Fruit fly (Drosophila melanogaster) whole organism, embryonic: Measurements from ENCODE around the gene SP555.

Experiments used
- Atf6 ChIP-seq: fragments of 200-800 bp; sonication (Bioruptor generic); IDR thresholded peaks from 2 replicates; pipeline ENCODE4 v1.3.6; 2022; ENCODE audit warnings: missing biosample characterization, missing genetic modification characterization
- Awh ChIP-seq: fragments of 200-800 bp; sonication (Bioruptor generic); IDR thresholded peaks from 2 replicates; pipeline ENCODE4, ENCODE4 v1.3.6; 2022; ENCODE audit warnings: missing biosample characterization, missing genetic modification characterization
- Bteb2 ChIP-seq: fragments of 200-800 bp; sonication (Bioruptor generic); optimal IDR thresholded peaks from 2 replicates; lab custom pipeline; 2016; ENCODE audit warnings: missing biosample characterization, missing genetic modification characterization
- CG10321 ChIP-seq: fragments of 200-800 bp; sonication (Bioruptor generic); IDR thresholded peaks from 2 replicates; pipeline ENCODE4 v1.3.6; 2022; ENCODE audit warnings: missing biosample characterization, missing genetic modification characterization
- CG10366 ChIP-seq: fragments of 200-800 bp; sonication (Bioruptor generic); IDR thresholded peaks from 2 replicates; pipeline ENCODE4 v1.3.6; 2022; ENCODE audit warnings: missing biosample characterization, missing genetic modification characterization
- CG10543 ChIP-seq: fragments of 200-800 bp; sonication (Bioruptor generic); optimal IDR thresholded peaks from 3 replicates; lab custom pipeline; 2017; ENCODE audit warnings: missing biosample characterization, mild to moderate bottlenecking, missing genetic modification characterization, moderate library complexity
- CG12219 ChIP-seq: fragments of 200-800 bp; sonication (Bioruptor generic); optimal IDR thresholded peaks from 3 replicates; lab custom pipeline; 2018; ENCODE audit warnings: missing biosample characterization, mild to moderate bottlenecking, missing genetic modification characterization
- CG12744 ChIP-seq: fragments of 200-800 bp; sonication (Bioruptor generic); optimal IDR thresholded peaks from 2 replicates; lab custom pipeline; 2016; ENCODE audit warnings: missing biosample characterization, missing genetic modification characterization
- CG13296 ChIP-seq: fragments of 200-800 bp; sonication (Bioruptor generic); optimal IDR thresholded peaks from 3 replicates; lab custom pipeline; 2018; ENCODE audit warnings: missing biosample characterization, mild to moderate bottlenecking, missing genetic modification characterization
- CG17385 ChIP-seq: fragments of 200-800 bp; sonication (Bioruptor generic); optimal IDR thresholded peaks from 3 replicates; lab custom pipeline; 2018; ENCODE audit warnings: missing biosample characterization, mild to moderate bottlenecking, missing genetic modification characterization
- CG2202 ChIP-seq: fragments of 200-800 bp; sonication (Bioruptor generic); optimal IDR thresholded peaks from 2 replicates; lab custom pipeline; 2018; ENCODE audit warnings: missing biosample characterization, mild to moderate bottlenecking, missing genetic modification characterization
- CG3726 ChIP-seq: fragments of 200-800 bp; sonication (Bioruptor generic); IDR thresholded peaks from 3 replicates; pipeline ENCODE4, ENCODE4 v1.3.6; 2022; ENCODE audit warnings: missing biosample characterization, missing genetic modification characterization
- CG4328 ChIP-seq: fragments of 200-800 bp; sonication (Bioruptor generic); optimal IDR thresholded peaks from 3 replicates; lab custom pipeline; 2017; ENCODE audit warnings: missing biosample characterization, missing genetic modification reagents, missing genetic modification characterization
- CG7963 ChIP-seq: fragments of 200-800 bp; sonication (Bioruptor generic); IDR thresholded peaks from 3 replicates; pipeline ENCODE4 v1.3.6; 2022; ENCODE audit warnings: missing biosample characterization, missing genetic modification characterization; ENCODE audit not compliant: partially characterized antibody
- CG9727 ChIP-seq: fragments of 200-800 bp; sonication (Bioruptor generic); optimal IDR thresholded peaks from 3 replicates; lab custom pipeline; 2017; ENCODE audit warnings: missing biosample characterization, mild to moderate bottlenecking, missing genetic modification characterization
- CG9817 ChIP-seq: fragments of 200-800 bp; sonication (Bioruptor generic); optimal IDR thresholded peaks from 2 replicates; lab custom pipeline; 2018; ENCODE audit warnings: missing biosample characterization, mild to moderate bottlenecking, missing genetic modification characterization, moderate library complexity
- CG9876 ChIP-seq: fragments of 200-800 bp; sonication (Bioruptor generic); optimal IDR thresholded peaks from 2 replicates; lab custom pipeline; 2016; ENCODE audit warnings: missing biosample characterization, missing genetic modification characterization
- Chrac-16 ChIP-seq: fragments of 200-800 bp; sonication (Bioruptor generic); optimal IDR thresholded peaks from 3 replicates; lab custom pipeline; 2016; ENCODE audit warnings: missing biosample characterization, missing genetic modification characterization
- Dfd ChIP-seq, 2 experiments: fragments of >200 bp; optimal IDR thresholded peaks; 2 replicates each; lab custom pipeline; 2017; ENCODE audit warnings: missing biosample characterization in 2 of 2, missing genetic modification characterization in 2 of 2
- Dip3 ChIP-seq: fragments of 200-800 bp; sonication (Bioruptor generic); optimal IDR thresholded peaks from 3 replicates; lab custom pipeline; 2016; ENCODE audit warnings: missing biosample characterization, missing genetic modification characterization
- Doc3 ChIP-seq: fragments of 200-800 bp; sonication (Bioruptor generic); IDR thresholded peaks from 3 replicates; pipeline ENCODE4 v1.3.6; 2022; ENCODE audit warnings: missing biosample characterization, missing genetic modification characterization; ENCODE audit not compliant: partially characterized antibody
- Dref ChIP-seq: fragments of 200-800 bp; sonication (Bioruptor generic); IDR thresholded peaks from 2 replicates; pipeline ENCODE4 v1.3.6; 2022; ENCODE audit warnings: missing biosample characterization, missing genetic modification characterization
- Fer2 ChIP-seq: fragments of 200-800 bp; sonication (Bioruptor generic); optimal IDR thresholded peaks from 2 replicates; lab custom pipeline; 2018; ENCODE audit warnings: missing biosample characterization, mild to moderate bottlenecking, missing genetic modification characterization, moderate library complexity
- Gug ChIP-seq: fragments of 200-800 bp; sonication (Bioruptor generic); IDR thresholded peaks from 4 replicates; pipeline ENCODE4 v1.3.6; 2022; ENCODE audit warnings: missing biosample characterization, missing genetic modification characterization
- H2.0 ChIP-seq: fragments of 200-800 bp; sonication (Bioruptor generic); IDR thresholded peaks from 2 replicates; pipeline ENCODE4 v1.3.6; 2022; ENCODE audit warnings: missing biosample characterization, missing genetic modification characterization
- Hr39 ChIP-seq: fragments of >200 bp; optimal IDR thresholded peaks from 2 replicates; lab custom pipeline; 2017
- Hr78 ChIP-seq, 2 experiments: fragments of 200-800 bp in 1 of 2; fragments of >200 bp in 1 of 2; sonication (Bioruptor generic) in 1 of 2; optimal IDR thresholded peaks; 2 replicates each; lab custom pipeline; 2017 to 2019; ENCODE audit warnings: missing biosample characterization in 2 of 2, missing genetic modification characterization in 2 of 2, mild to moderate bottlenecking in 1 of 2, moderate library complexity in 1 of 2
- MBD-R2 ChIP-seq: fragments of 200-800 bp; sonication (Bioruptor generic); IDR thresholded peaks from 2 replicates; pipeline ENCODE4 v1.3.6; 2022; ENCODE audit warnings: missing biosample characterization, missing genetic modification characterization
- NFAT ChIP-seq: fragments of 200-800 bp; sonication (Bioruptor generic); IDR thresholded peaks from 2 replicates; pipeline ENCODE4 v1.3.6; 2022; ENCODE audit warnings: missing biosample characterization, missing genetic modification characterization
- Nf-YC ChIP-seq: fragments of 200-800 bp; optimal IDR thresholded peaks from 3 replicates; lab custom pipeline; 2019; ENCODE audit warnings: missing biosample characterization, mild to moderate bottlenecking, missing genetic modification characterization, moderate library complexity
- Trl ChIP-seq, 3 experiments: fragments of >200 bp in 2 of 3; fragments of 200-800 bp in 1 of 3; sonication (Bioruptor generic) in 1 of 3; optimal IDR thresholded peaks; 2 replicates in 1 of 3; 3 replicates in 2 of 3; lab custom pipeline; 2016 to 2017; ENCODE audit warnings: missing biosample characterization in 1 of 3, missing genetic modification characterization in 1 of 3
- ab ChIP-seq: fragments of 200-800 bp; sonication (Bioruptor generic); optimal IDR thresholded peaks from 2 replicates; lab custom pipeline; 2016; ENCODE audit warnings: missing biosample characterization, missing genetic modification characterization
- abd-A ChIP-seq: fragments of 200-800 bp; sonication (Bioruptor generic); optimal IDR thresholded peaks from 3 replicates; lab custom pipeline; 2019; ENCODE audit warnings: missing biosample characterization, mild to moderate bottlenecking, missing genetic modification characterization, moderate library complexity
- ash1 ChIP-seq: fragments of 200-800 bp; sonication (Bioruptor generic); optimal IDR thresholded peaks from 2 replicates; lab custom pipeline; 2018; ENCODE audit warnings: missing biosample characterization, mild to moderate bottlenecking, missing genetic modification characterization
- da ChIP-seq: fragments of 200-800 bp; sonication (Bioruptor generic); optimal IDR thresholded peaks from 2 replicates; lab custom pipeline; 2016; ENCODE audit warnings: missing biosample characterization, missing genetic modification characterization
- dimm ChIP-seq: fragments of 200-800 bp; sonication (Bioruptor generic); IDR thresholded peaks from 2 replicates; pipeline ENCODE4 v1.3.6; 2022; ENCODE audit warnings: missing biosample characterization, missing genetic modification characterization
- gsb-n ChIP-seq: fragments of 200-800 bp; sonication (Bioruptor generic); optimal IDR thresholded peaks from 3 replicates; lab custom pipeline; 2018; ENCODE audit warnings: missing biosample characterization, mild to moderate bottlenecking, missing genetic modification characterization
- ham ChIP-seq: fragments of 200-800 bp; sonication (Bioruptor generic); IDR thresholded peaks from 2 replicates; pipeline ENCODE4 v1.3.6; 2022; ENCODE audit warnings: missing biosample characterization, missing genetic modification characterization
- jing ChIP-seq: fragments of 200-800 bp; sonication (Bioruptor generic); optimal IDR thresholded peaks from 2 replicates; lab custom pipeline; 2018; ENCODE audit warnings: missing biosample characterization, mild to moderate bottlenecking, missing genetic modification characterization
- jumu ChIP-seq: fragments of 200-800 bp; sonication (Bioruptor generic); optimal IDR thresholded peaks from 3 replicates; lab custom pipeline; 2016; ENCODE audit warnings: missing biosample characterization, missing genetic modification characterization
- kni ChIP-seq: fragments of 200-800 bp; sonication (Bioruptor generic); optimal IDR thresholded peaks from 3 replicates; lab custom pipeline; 2017; ENCODE audit warnings: mild to moderate bottlenecking, missing biosample characterization, missing genetic modification reagents, missing genetic modification characterization
- seq ChIP-seq: fragments of 200-800 bp; sonication (Bioruptor generic); IDR thresholded peaks from 2 replicates; pipeline ENCODE4 v1.3.6; 2022; ENCODE audit warnings: missing biosample characterization, missing genetic modification characterization
- slou ChIP-seq: fragments of 200-800 bp; sonication (Bioruptor generic); optimal IDR thresholded peaks from 3 replicates; lab custom pipeline; 2016; ENCODE audit warnings: missing biosample characterization, missing genetic modification characterization
- sqz ChIP-seq: fragments of 200-800 bp; sonication (Bioruptor generic); optimal IDR thresholded peaks from 3 replicates; lab custom pipeline; 2018; ENCODE audit warnings: missing biosample characterization, mild to moderate bottlenecking, missing genetic modification characterization
- tin ChIP-seq: fragments of 200-800 bp; sonication (Bioruptor generic); optimal IDR thresholded peaks from 3 replicates; lab custom pipeline; 2016; ENCODE audit warnings: missing biosample characterization, missing genetic modification characterization
- unpg ChIP-seq: fragments of 200-800 bp; sonication (Bioruptor generic); optimal IDR thresholded peaks from 3 replicates; lab custom pipeline; 2018; ENCODE audit warnings: missing biosample characterization, mild to moderate bottlenecking, missing genetic modification characterization, moderate library complexity
- wor ChIP-seq: fragments of 200-800 bp; sonication (Bioruptor generic); IDR thresholded peaks from 2 replicates; pipeline ENCODE4 v1.3.6; 2022; ENCODE audit warnings: missing biosample characterization, missing genetic modification characterization

Gene SP555

DNA sequence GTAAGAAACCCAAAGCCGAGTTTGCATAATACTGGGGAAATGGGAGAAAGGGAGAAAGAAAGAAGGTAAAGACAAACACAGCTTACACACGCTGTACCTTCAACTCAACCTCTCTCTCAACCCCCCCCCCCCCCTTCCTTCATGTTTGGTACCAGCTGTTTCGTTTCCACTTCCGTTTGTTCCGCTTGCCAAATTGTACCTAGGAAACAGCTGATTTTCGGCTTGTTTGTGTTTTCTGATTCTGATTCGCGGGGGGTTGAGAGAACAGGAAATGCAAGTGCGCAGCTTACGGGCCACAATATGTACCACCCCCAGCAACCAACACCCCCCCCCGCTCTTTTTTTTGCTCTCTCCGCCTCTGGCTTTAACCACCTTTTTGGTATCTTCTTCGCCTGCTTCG is 26.4 kb downstream of the SP555 start (continued):
- TF ChIP-seq CG13296 (GFP tag; lab: Kevin White, UChicago) = peak; percentile 29
- no peak for TF ChIP-seq CG12744 (GFP tag; lab: Kevin White, UChicago)
- TF ChIP-seq sqz (GFP tag; lab: Kevin White, UChicago) = peak; percentile 55
- no peak for TF ChIP-seq CG10366 (GFP tag; lab: Robert Waterston, UW)
- peak; percentile 43; the same call in 1 of the 2 replicates for TF ChIP-seq seq (GFP tag; lab: Robert Waterston, UW)
- TF ChIP-seq Dfd (GFP tag; optimal IDR thresholded peaks at IDR 0.05; lab: Kevin White, UChicago) = no peak
- peak; percentile 37 for TF ChIP-seq kni
- TF ChIP-seq Fer2 (tag; lab: Kevin White, UChicago) = no peak
- TF ChIP-seq abd-A (tag; lab: Kevin White, UChicago) = peak; percentile 65
- no peak for TF ChIP-seq Atf6 (GFP tag; lab: Robert Waterston, UW)
- TF ChIP-seq Trl (optimal IDR thresholded peaks at IDR 0.05; lab: Kevin White, UChicago) = peak in 1 of 2 experiments; percentile 20
- no peak for TF ChIP-seq Trl (GFP tag; optimal IDR thresholded peaks at IDR 0.05; lab: Kevin White, UChicago)

DNA sequence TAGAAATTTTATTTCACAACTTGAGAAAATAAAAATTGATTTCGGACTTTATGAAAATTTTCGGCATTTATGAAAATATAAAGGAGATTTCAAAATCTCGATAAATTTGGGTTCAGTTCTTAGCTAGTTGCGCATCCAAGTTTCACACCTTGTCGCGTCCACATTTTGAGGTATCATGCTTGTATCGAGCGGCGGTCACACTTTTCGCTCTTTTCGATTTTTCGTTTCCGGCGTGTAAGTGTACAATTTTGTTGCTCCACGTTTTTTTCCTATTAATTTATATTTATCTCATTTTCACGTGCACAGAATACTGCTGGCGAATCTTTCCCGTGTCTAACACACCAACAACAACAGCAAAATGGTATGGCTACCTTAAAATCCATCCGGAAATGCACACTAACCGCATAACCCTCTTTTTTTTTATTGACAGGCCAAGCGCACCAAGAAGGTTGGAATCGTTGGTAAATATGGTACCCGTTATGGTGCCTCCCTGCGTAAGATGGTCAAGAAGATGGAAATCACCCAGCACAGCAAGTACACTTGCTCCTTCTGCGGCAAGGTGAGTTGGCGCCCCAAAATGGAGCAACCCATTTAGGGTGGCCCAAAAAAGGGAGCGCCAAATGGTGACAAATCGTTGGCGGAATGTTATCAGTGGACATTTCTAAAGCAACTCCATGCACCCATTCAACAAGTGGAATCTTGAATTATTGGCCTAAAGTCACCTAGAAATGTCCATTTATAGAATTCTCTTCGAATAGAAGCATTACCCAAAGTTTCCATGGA is 33.5 kb downstream of the SP555 start, which contains the start of gene RpL37A:
RpL37A (plus strand) TSS at position 161 of the 783 bp plus-strand sequence.
- TF ChIP-seq CG3726 (0 out of 3 replicates have a peak, but pooled peaks have one; percentile 14), NFAT (GFP tag; lab: Robert Waterston, UW) (no peak; the same call in 1 of the 2 replicates), ab (GFP tag; lab: Kevin White, UChicago) (no peak), CG9727 (GFP tag; lab: Kevin White, UChicago) (peak; percentile 91), Gug (GFP tag; lab: Robert Waterston, UW) (no peak), Bteb2 (GFP tag; lab: Kevin White, UChicago) (peak; percentile 80), CG17385 (GFP tag; lab: Kevin White, UChicago) (peak; percentile 65), CG4328 (peak; percentile 86), unpg (GFP tag; lab: Kevin White, UChicago) (peak; percentile 75), gsb-n (tag; lab: Kevin White, UChicago) (peak; percentile 70), CG2202 (tag; lab: Kevin White, UChicago) (peak; percentile 59), Hr39 (lab: Kevin White, UChicago) (no peak), CG7963 (GFP tag; lab: Robert Waterston, UW) (no peak), da (peak; percentile 76), Atf6 (GFP tag; lab: Robert Waterston, UW) (peak; percentile 78), jumu (GFP tag; lab: Kevin White, UChicago) (peak; percentile 0), dimm (GFP tag; lab: Robert Waterston, UW) (no peak), tin (GFP tag; lab: Kevin White, UChicago) (peak; percentile 61), ham (GFP tag; lab: Robert Waterston, UW) (0 out of 2 replicates have a peak, but pooled peaks have one; percentile 21), CG12219 (peak; percentile 77), Nf-YC (peak; percentile 70), Dip3 (peak; percentile 7), MBD-R2 (GFP tag; lab: Robert Waterston, UW) (peak; percentile 67), Chrac-16 (GFP tag; lab: Kevin White, UChicago) (peak; percentile 25), CG9817 (tag; lab: Kevin White, UChicago) (peak; percentile 70), Doc3 (GFP tag; lab: Robert Waterston, UW) (no peak), ash1 (GFP tag; lab: Kevin White, UChicago) (peak; percentile 74), Dref (peak; percentile 76), slou (GFP tag; lab: Kevin White, UChicago) (peak; percentile 79), jing (GFP tag; lab: Kevin White, UChicago) (no peak), Awh (GFP tag; lab: Robert Waterston, UW) (peak; percentile 53; the same call in 1 of the 2 replicates), Hr78 (GFP tag; optimal IDR thresholded peaks at IDR 0.05; lab: Kevin White, UChicago) (peak in 1 of 2 experiments; percentile 29), CG10321 (GFP tag; lab: Robert Waterston, UW) (peak; percentile 58; the same call in 1 of the 2 replicates), CG10543 (GFP tag; lab: Kevin White, UChicago) (peak; percentile 81), H2.0 (GFP tag; lab: Robert Waterston, UW) (peak; percentile 58; the same call in 1 of the 2 replicates), wor (GFP tag; lab: Robert Waterston, UW) (no peak), CG9876 (GFP tag; lab: Kevin White, UChicago) (peak; percentile 72)
